ENCODE assay signal across 1 fruit fly cellular context in genomic region chr3R:5298599-5299307, dm6.
TF ChIP-seq lines count a peak whose summit lies in the region.

No protein-coding gene starts in this region.

TF ChIP-seq in whole organism, embryonic, 481 proteins besides CTCF, POLR2A, EP300 and RAD21 (continued from another document and continues in another):
- TF ChIP-seq Eip74EF (GFP tag; optimal IDR thresholded peaks at IDR 0.05; lab: Kevin White, UChicago) (peak in 1 of 2 experiments; percentile 8), CG14860 (GFP tag; IDR thresholded peaks at IDR 0.05; lab: Robert Waterston, UW; ENCODE audit: partially characterized antibody) (0 out of 3 replicates have a peak, but pooled peaks have one; percentile 28), CG1647 (GFP tag; optimal IDR thresholded peaks at IDR 0.05; lab: Kevin White, UChicago) (peak; percentile 72), CG4730 (GFP tag; IDR thresholded peaks at IDR 0.05; lab: Robert Waterston, UW) (no peak; the same call in 1 of the 2 replicates), ems (GFP tag; optimal IDR thresholded peaks at IDR 0.05; lab: Kevin White, UChicago) (no peak), gsb-n (tag; optimal IDR thresholded peaks at IDR 0.05; lab: Kevin White, UChicago) (no peak), sqz (GFP tag; optimal IDR thresholded peaks at IDR 0.05; lab: Kevin White, UChicago) (no peak), crp (GFP tag; optimal IDR thresholded peaks at IDR 0.05; lab: Kevin White, UChicago) (no peak), CG1233 (GFP tag; optimal IDR thresholded peaks at IDR 0.05; lab: Kevin White, UChicago) (peak; percentile 33), CG3995 (GFP tag; optimal IDR thresholded peaks at IDR 0.05; lab: Kevin White, UChicago) (peak; percentile 21), Sry-β (GFP tag; optimal IDR thresholded peaks at IDR 0.05; lab: Kevin White, UChicago) (no peak), CG5180 (GFP tag; optimal IDR thresholded peaks at IDR 0.05; lab: Kevin White, UChicago) (no peak), Lhr (GFP tag; optimal IDR thresholded peaks at IDR 0.05; lab: Kevin White, UChicago) (peak; percentile 81), CG15011 (GFP tag; optimal IDR thresholded peaks at IDR 0.05; lab: Kevin White, UChicago) (no peak), CG7745 (tag; optimal IDR thresholded peaks at IDR 0.05; lab: Kevin White, UChicago) (no peak), hbn (GFP tag; IDR thresholded peaks at IDR 0.05; lab: Robert Waterston, UW; ENCODE audit: partially characterized antibody) (no peak), Dbx (GFP tag; IDR thresholded peaks at IDR 0.05; lab: Robert Waterston, UW) (peak; percentile 66; the same call in 2 of the 3 replicates), CG15601 (tag; optimal IDR thresholded peaks at IDR 0.05; lab: Kevin White, UChicago) (peak; percentile 99), fru (optimal IDR thresholded peaks at IDR 0.05; lab: Kevin White, UChicago) (no peak), dimm (GFP tag; IDR thresholded peaks at IDR 0.05; lab: Robert Waterston, UW) (no peak), grn (GFP tag; optimal IDR thresholded peaks at IDR 0.05; lab: Kevin White, UChicago) (peak; percentile 39), HHEX (GFP tag; optimal IDR thresholded peaks at IDR 0.05; lab: Kevin White, UChicago) (peak; percentile 20), CG15073 (GFP tag; optimal IDR thresholded peaks at IDR 0.05; lab: Kevin White, UChicago) (peak; percentile 14), tap (tag; optimal IDR thresholded peaks at IDR 0.05; lab: Kevin White, UChicago) (no peak), CG7271 (tag; optimal IDR thresholded peaks at IDR 0.05; lab: Kevin White, UChicago) (no peak), CG31224 (GFP tag; IDR thresholded peaks at IDR 0.05; lab: Robert Waterston, UW) (no peak), Six4 (GFP tag; optimal IDR thresholded peaks at IDR 0.05; lab: Kevin White, UChicago) (no peak), CG9727 (GFP tag; optimal IDR thresholded peaks at IDR 0.05; lab: Kevin White, UChicago) (peak; percentile 25), pho (GFP tag; optimal IDR thresholded peaks at IDR 0.05; lab: Kevin White, UChicago) (peak; percentile 42), CG7987 (GFP tag; optimal IDR thresholded peaks at IDR 0.05; lab: Kevin White, UChicago) (peak; percentile 32), Hmx (GFP tag; optimal IDR thresholded peaks at IDR 0.05; lab: Kevin White, UChicago) (no peak), CG14441 (GFP tag; IDR thresholded peaks at IDR 0.05; lab: Robert Waterston, UW) (peak; percentile 53), fu2 (GFP tag; optimal IDR thresholded peaks at IDR 0.05; lab: Kevin White, UChicago) (peak; percentile 48), lab (GFP tag; optimal IDR thresholded peaks at IDR 0.05; lab: Kevin White, UChicago) (peak; percentile 52), Atf-2 (GFP tag; optimal IDR thresholded peaks at IDR 0.05; lab: Kevin White, UChicago) (peak; percentile 14), Spps (tag; optimal IDR thresholded peaks at IDR 0.05; lab: Kevin White, UChicago) (no peak), Gsc (GFP tag; IDR thresholded peaks at IDR 0.05; lab: Robert Waterston, UW) (no peak), cato (GFP tag; optimal IDR thresholded peaks at IDR 0.05; lab: Kevin White, UChicago; ENCODE audit: borderline replicate concordance) (peak; percentile 20), zfh1 (GFP tag; IDR thresholded peaks at IDR 0.05; lab: Robert Waterston, UW) (peak; percentile 39; the same call in 2 of the 3 replicates), ERR (GFP tag; optimal IDR thresholded peaks at IDR 0.05; lab: Kevin White, UChicago) (peak; percentile 19), Dad (GFP tag; optimal IDR thresholded peaks at IDR 0.05; lab: Kevin White, UChicago) (peak; percentile 56), ato (GFP tag; IDR thresholded peaks at IDR 0.05; lab: Robert Waterston, UW; ENCODE audit: partially characterized antibody) (no peak), CG12744 (GFP tag; optimal IDR thresholded peaks at IDR 0.05; lab: Kevin White, UChicago) (no peak), CG7839 (tag; optimal IDR thresholded peaks at IDR 0.05; lab: Kevin White, UChicago) (peak; percentile 56), pzg (GFP tag; optimal IDR thresholded peaks at IDR 0.05; lab: Kevin White, UChicago) (peak; percentile 15), kay (GFP tag; optimal IDR thresholded peaks at IDR 0.05; lab: Kevin White, UChicago) (peak; percentile 29), CG2202 (tag; optimal IDR thresholded peaks at IDR 0.05; lab: Kevin White, UChicago) (no peak), CG12155 (GFP tag; optimal IDR thresholded peaks at IDR 0.05; lab: Kevin White, UChicago) (peak; percentile 24), twi (tag; optimal IDR thresholded peaks at IDR 0.05; lab: Kevin White, UChicago) (no peak), ase (GFP tag; IDR thresholded peaks at IDR 0.05; lab: Robert Waterston, UW) (peak; percentile 48; the same call in 1 of the 3 replicates), nau (GFP tag; optimal IDR thresholded peaks at IDR 0.05; lab: Kevin White, UChicago) (no peak), HmgZ (tag; optimal IDR thresholded peaks at IDR 0.05; lab: Kevin White, UChicago) (peak; percentile 70), CG18011 (GFP tag; optimal IDR thresholded peaks at IDR 0.05; lab: Kevin White, UChicago) (no peak), pros (GFP tag; optimal IDR thresholded peaks at IDR 0.05; lab: Kevin White, UChicago) (no peak), Camta (GFP tag; optimal IDR thresholded peaks at IDR 0.05; lab: Kevin White, UChicago) (peak; percentile 12), CG9609 (GFP tag; optimal IDR thresholded peaks at IDR 0.05; lab: Kevin White, UChicago) (peak; percentile 29), Fer1 (GFP tag; optimal IDR thresholded peaks at IDR 0.05; lab: Kevin White, UChicago) (peak; percentile 36), chm (GFP tag; IDR thresholded peaks at IDR 0.05; lab: Robert Waterston, UW) (0 out of 2 replicates have a peak, but pooled peaks have one; percentile 54), CG4404 (GFP tag; IDR thresholded peaks at IDR 0.05; lab: Robert Waterston, UW) (peak; percentile 51), CG18476 (GFP tag; optimal IDR thresholded peaks at IDR 0.05; lab: Kevin White, UChicago) (peak; percentile 14), CG18764 (GFP tag; optimal IDR thresholded peaks at IDR 0.05; lab: Kevin White, UChicago) (peak; percentile 40), CG8944 (GFP tag; optimal IDR thresholded peaks at IDR 0.05; lab: Kevin White, UChicago) (peak; percentile 65), D19B (GFP tag; optimal IDR thresholded peaks at IDR 0.05; lab: Kevin White, UChicago) (no peak), CG17359 (tag; optimal IDR thresholded peaks at IDR 0.05; lab: Kevin White, UChicago) (peak; percentile 62), toy (GFP tag; IDR thresholded peaks at IDR 0.05; lab: Robert Waterston, UW) (no peak), CG30431 (GFP tag; optimal IDR thresholded peaks at IDR 0.05; lab: Kevin White, UChicago) (no peak), bbx (GFP tag; IDR thresholded peaks at IDR 0.05; lab: Robert Waterston, UW; ENCODE audit: partially characterized antibody) (peak; percentile 47), CG10366 (GFP tag; IDR thresholded peaks at IDR 0.05; lab: Robert Waterston, UW) (peak; percentile 91), hkb (optimal IDR thresholded peaks at IDR 0.05; lab: Kevin White, UChicago) (peak; percentile 45), hkb (GFP tag; IDR thresholded peaks at IDR 0.05; lab: Robert Waterston, UW) (no peak), Med (GFP tag; lab: Kevin White, UChicago) (peak; percentile 95), gsb (GFP tag; IDR thresholded peaks at IDR 0.05; lab: Robert Waterston, UW) (0 out of 2 replicates have a peak, but pooled peaks have one; percentile 36), MTF-1 (GFP tag; optimal IDR thresholded peaks at IDR 0.05; lab: Kevin White, UChicago; ENCODE audit: borderline replicate concordance) (peak; percentile 13), NC2β (GFP tag; optimal IDR thresholded peaks at IDR 0.05; lab: Kevin White, UChicago) (peak; percentile 76), CG9876 (GFP tag; optimal IDR thresholded peaks at IDR 0.05; lab: Kevin White, UChicago) (peak; percentile 54), tx (GFP tag; optimal IDR thresholded peaks at IDR 0.05; lab: Kevin White, UChicago) (peak; percentile 42), CG8388 (GFP tag; optimal IDR thresholded peaks at IDR 0.05; lab: Kevin White, UChicago) (peak; percentile 2), usp (GFP tag; optimal IDR thresholded peaks at IDR 0.05; lab: Kevin White, UChicago) (no peak), CG5953 (GFP tag; IDR thresholded peaks at IDR 0.05; lab: Robert Waterston, UW) (no peak), lmd (GFP tag; IDR thresholded peaks at IDR 0.05; lab: Robert Waterston, UW) (peak; percentile 61; the same call in 1 of the 2 replicates), CG6689 (GFP tag; IDR thresholded peaks at IDR 0.05; lab: Robert Waterston, UW) (0 out of 2 replicates have a peak, but pooled peaks have one; percentile 20), tll (GFP tag; optimal IDR thresholded peaks at IDR 0.05; lab: Kevin White, UChicago) (no peak), CG34422 (GFP tag; IDR thresholded peaks at IDR 0.05; lab: Robert Waterston, UW) (peak; percentile 70), nerfin-2 (GFP tag; IDR thresholded peaks at IDR 0.05; lab: Robert Waterston, UW; ENCODE audit: partially characterized antibody) (no peak), sna (GFP tag; IDR thresholded peaks at IDR 0.05; lab: Robert Waterston, UW; ENCODE audit: partially characterized antibody) (no peak), CG7556 (GFP tag; optimal IDR thresholded peaks at IDR 0.05; lab: Kevin White, UChicago) (peak; percentile 36), ranshi (GFP tag; IDR thresholded peaks at IDR 0.05; lab: Robert Waterston, UW) (peak; percentile 59), croc (GFP tag; conservative IDR thresholded peaks at IDR 0.05; lab: Robert Waterston, UW) (0 out of 3 replicates have a peak, but pooled peaks have one; percentile 23), Sry-δ (GFP tag; optimal IDR thresholded peaks at IDR 0.05; lab: Kevin White, UChicago) (peak; percentile 27), CHES-1-like (GFP tag; optimal IDR thresholded peaks at IDR 0.05; lab: Kevin White, UChicago) (peak; percentile 48), CG13123 (GFP tag; optimal IDR thresholded peaks at IDR 0.05; lab: Kevin White, UChicago) (peak; percentile 39), Max (GFP tag; optimal IDR thresholded peaks at IDR 0.05; lab: Kevin White, UChicago) (peak; percentile 9), CG7372 (GFP tag; IDR thresholded peaks at IDR 0.05; lab: Robert Waterston, UW) (peak; percentile 32; the same call in 1 of the 2 replicates), gem (tag; optimal IDR thresholded peaks at IDR 0.05; lab: Kevin White, UChicago) (peak; percentile 57), CG5245 (GFP tag; optimal IDR thresholded peaks at IDR 0.05; lab: Kevin White, UChicago) (peak; percentile 69), sr (GFP tag; IDR thresholded peaks at IDR 0.05; lab: Robert Waterston, UW) (no peak), Awh (GFP tag; IDR thresholded peaks at IDR 0.05; lab: Robert Waterston, UW) (peak; percentile 49; the same call in 1 of the 2 replicates), tgo (GFP tag; IDR thresholded peaks at IDR 0.05; lab: Robert Waterston, UW) (peak; percentile 51), CG10267 (tag; optimal IDR thresholded peaks at IDR 0.05; lab: Kevin White, UChicago) (peak; percentile 37), Atf3 (GFP tag; optimal IDR thresholded peaks at IDR 0.05; lab: Kevin White, UChicago) (no peak), CG10209 (GFP tag; optimal IDR thresholded peaks at IDR 0.05; lab: Kevin White, UChicago) (peak; percentile 16), HLH3B (GFP tag; IDR thresholded peaks at IDR 0.05; lab: Robert Waterston, UW) (peak; percentile 46; the same call in 1 of the 2 replicates), bowl (GFP tag; IDR thresholded peaks at IDR 0.05; lab: Robert Waterston, UW) (no peak), Ets97D (GFP tag; optimal IDR thresholded peaks at IDR 0.05; lab: Kevin White, UChicago) (peak; percentile 28), CG43689 (GFP tag; IDR thresholded peaks at IDR 0.05; lab: Robert Waterston, UW) (no peak), sob (GFP tag; IDR thresholded peaks at IDR 0.05; lab: Robert Waterston, UW) (peak; percentile 73), gro (GFP tag; optimal IDR thresholded peaks at IDR 0.05; lab: Kevin White, UChicago) (peak; percentile 39), Opbp (GFP tag; IDR thresholded peaks at IDR 0.05; lab: Robert Waterston, UW; ENCODE audit: partially characterized antibody) (peak; percentile 65; the same call in 1 of the 3 replicates), CrebB (tag; optimal IDR thresholded peaks at IDR 0.05; lab: Kevin White, UChicago) (no peak), fd64A (GFP tag; optimal IDR thresholded peaks at IDR 0.05; lab: Kevin White, UChicago) (no peak), nerfin-1 (tag; optimal IDR thresholded peaks at IDR 0.05; lab: Kevin White, UChicago) (no peak), CG12104 (GFP tag; optimal IDR thresholded peaks at IDR 0.05; lab: Kevin White, UChicago) (peak; percentile 28), Fer2 (tag; optimal IDR thresholded peaks at IDR 0.05; lab: Kevin White, UChicago) (peak; percentile 4), chinmo (GFP tag; IDR thresholded peaks at IDR 0.05; lab: Robert Waterston, UW; ENCODE audit: partially characterized antibody) (0 out of 4 replicates have a peak, but pooled peaks have one; percentile 30), fd102C (GFP tag; optimal IDR thresholded peaks at IDR 0.05; lab: Kevin White, UChicago) (no peak), sd (tag; optimal IDR thresholded peaks at IDR 0.05; lab: Kevin White, UChicago) (peak; percentile 28), chn (GFP tag; optimal IDR thresholded peaks at IDR 0.05; lab: Kevin White, UChicago) (peak; percentile 44), crol (GFP tag; IDR thresholded peaks at IDR 0.05; lab: Robert Waterston, UW) (0 out of 2 replicates have a peak, but pooled peaks have one; percentile 20), vvl (GFP tag; IDR thresholded peaks at IDR 0.05; lab: Robert Waterston, UW) (peak; percentile 67), CG8290 (GFP tag; optimal IDR thresholded peaks at IDR 0.05; lab: Kevin White, UChicago) (peak; percentile 36), CG8290 (tag; optimal IDR thresholded peaks at IDR 0.05; lab: Kevin White, UChicago) (peak in 1 of 2 experiments; percentile 79), CG7786 (GFP tag; optimal IDR thresholded peaks at IDR 0.05; lab: Kevin White, UChicago) (no peak), her (GFP tag; optimal IDR thresholded peaks at IDR 0.05; lab: Kevin White, UChicago) (no peak), CG11093 (GFP tag; IDR thresholded peaks at IDR 0.05; lab: Robert Waterston, UW) (0 out of 3 replicates have a peak, but pooled peaks have one; percentile 40), NC2α (GFP tag; optimal IDR thresholded peaks at IDR 0.05; lab: Kevin White, UChicago) (peak; percentile 11), tio (GFP tag; optimal IDR thresholded peaks at IDR 0.05; lab: Kevin White, UChicago) (peak; percentile 4), CG8089 (GFP tag; optimal IDR thresholded peaks at IDR 0.05; lab: Kevin White, UChicago) (peak; percentile 72), CG1602 (GFP tag; optimal IDR thresholded peaks at IDR 0.05; lab: Kevin White, UChicago) (peak; percentile 70), CG3407 (GFP tag; optimal IDR thresholded peaks at IDR 0.05; lab: Kevin White, UChicago) (peak; percentile 27)
